Worm (Caenorhabditis elegans) whole organism, L3 larva: Measurements from ENCODE around the gene str-170.

ENCODE experiments used
- R02D3.7 ChIP-seq: fragments of 150-350 bp; optimal IDR thresholded peaks from 2 replicates; lab custom pipeline; 2014; ENCODE audit warnings: missing biosample characterization, missing genetic modification characterization
- ama-1 ChIP-seq: fragments of 150-350 bp; optimal IDR thresholded peaks from 2 replicates; lab custom pipeline; 2018
- ceh-16 ChIP-seq: sonication (generic microtip); optimal IDR thresholded peaks from 2 replicates; lab custom pipeline; 2017; ENCODE audit warnings: missing biosample characterization, missing genetic modification characterization
- ceh-28 ChIP-seq: fragments of 150-350 bp; optimal IDR thresholded peaks from 2 replicates; lab custom pipeline; 2014; ENCODE audit warnings: missing biosample characterization, missing genetic modification reagents, missing genetic modification characterization
- ceh-82 ChIP-seq: fragments of 150-350 bp; optimal IDR thresholded peaks from 2 replicates; lab custom pipeline; 2014; ENCODE audit warnings: missing biosample characterization, missing genetic modification characterization
- ceh-9 ChIP-seq: sonication (generic microtip); optimal IDR thresholded peaks from 2 replicates; lab custom pipeline; 2018; ENCODE audit warnings: missing biosample characterization, missing genetic modification characterization
- egl-27 ChIP-seq: sonication (generic microtip); optimal IDR thresholded peaks from 4 replicates; lab custom pipeline; 2017; ENCODE audit warnings: missing biosample characterization, missing genetic modification reagents, missing genetic modification characterization
- egl-5 ChIP-seq: fragments of 150-350 bp; optimal IDR thresholded peaks from 2 replicates; lab custom pipeline; 2017; ENCODE audit warnings: missing biosample characterization, missing genetic modification reagents, missing genetic modification characterization, inconsistent platforms
- elt-1 ChIP-seq: fragments of 150-350 bp; optimal IDR thresholded peaks from 2 replicates; lab custom pipeline; 2014; ENCODE audit warnings: missing biosample characterization, missing genetic modification characterization
- elt-2 ChIP-seq: sonication (generic microtip); optimal IDR thresholded peaks from 2 replicates; lab custom pipeline; 2016; ENCODE audit warnings: missing genetic modification reagents, mild to moderate bottlenecking, missing genetic modification characterization, missing compliant biosample characterization
- elt-3 ChIP-seq, 3 experiments: fragments of 150-350 bp in 1 of 3; sonication (generic microtip) in 2 of 3; optimal IDR thresholded peaks; 2 replicates in 2 of 3; 4 replicates in 1 of 3; lab custom pipeline; 2014 to 2017; ENCODE audit warnings: missing biosample characterization in 3 of 3, missing genetic modification characterization in 3 of 3
- fkh-2 ChIP-seq: fragments of 150-350 bp; optimal IDR thresholded peaks from 2 replicates; lab custom pipeline; 2014; ENCODE audit warnings: missing biosample characterization, missing genetic modification reagents, missing genetic modification characterization
- fos-1 ChIP-seq: fragments of 150-350 bp; optimal IDR thresholded peaks from 2 replicates; lab custom pipeline; 2014; ENCODE audit warnings: missing biosample characterization, missing genetic modification characterization
- hmg-11 ChIP-seq: sonication (generic microtip); optimal IDR thresholded peaks from 2 replicates; lab custom pipeline; 2016; ENCODE audit warnings: missing genetic modification characterization, missing compliant biosample characterization
- lin-15B ChIP-seq: fragments of 150-350 bp; optimal IDR thresholded peaks from 2 replicates; lab custom pipeline; 2014; ENCODE audit warnings: missing biosample characterization, missing genetic modification characterization
- lin-39 ChIP-seq: fragments of 150-350 bp; optimal IDR thresholded peaks from 2 replicates; lab custom pipeline; 2018; ENCODE audit warnings: missing biosample characterization, missing genetic modification reagents, missing genetic modification characterization
- lsy-12 ChIP-seq: sonication (generic microtip); optimal IDR thresholded peaks from 2 replicates; lab custom pipeline; 2016; ENCODE audit warnings: mild to moderate bottlenecking, missing genetic modification characterization, missing compliant biosample characterization
- mdl-1 ChIP-seq: fragments of 150-350 bp; optimal IDR thresholded peaks from 2 replicates; lab custom pipeline; 2014; ENCODE audit warnings: missing biosample characterization, missing genetic modification characterization
- mml-1 ChIP-seq: fragments of 150-350 bp; sonication (generic microtip); optimal IDR thresholded peaks from 3 replicates; lab custom pipeline; 2014; ENCODE audit warnings: missing biosample characterization, missing genetic modification characterization
- nfya-1 ChIP-seq: sonication (generic microtip); optimal IDR thresholded peaks from 2 replicates; lab custom pipeline; 2017; ENCODE audit warnings: missing genetic modification characterization, mild to moderate bottlenecking, missing compliant biosample characterization, antibody characterized with exemption, moderate library complexity; ENCODE audit not compliant: insufficient read depth
- nhr-12 ChIP-seq: fragments of 150-350 bp; optimal IDR thresholded peaks from 2 replicates; lab custom pipeline; 2014; ENCODE audit warnings: missing biosample characterization, missing genetic modification characterization
- nhr-23 ChIP-seq: fragments of 150-350 bp; optimal IDR thresholded peaks from 2 replicates; lab custom pipeline; 2014; ENCODE audit warnings: missing biosample characterization, missing genetic modification reagents, missing genetic modification characterization
- nhr-25 ChIP-seq: sonication (generic microtip); optimal IDR thresholded peaks from 2 replicates; lab custom pipeline; 2017; ENCODE audit warnings: missing biosample characterization, missing genetic modification characterization
- nhr-43 ChIP-seq: sonication (generic microtip); optimal IDR thresholded peaks from 2 replicates; lab custom pipeline; 2016; ENCODE audit warnings: mild to moderate bottlenecking, missing genetic modification characterization, missing compliant biosample characterization; ENCODE audit not compliant: poor library complexity, severe bottlenecking
- nhr-76 ChIP-seq: fragments of 150-350 bp; sonication (generic microtip); optimal IDR thresholded peaks from 5 replicates; lab custom pipeline; 2014; ENCODE audit warnings: missing biosample characterization, missing genetic modification characterization
- pqm-1 ChIP-seq: fragments of 150-350 bp; optimal IDR thresholded peaks from 2 replicates; lab custom pipeline; 2017; ENCODE audit warnings: missing biosample characterization, missing genetic modification characterization, inconsistent platforms
- sea-2 ChIP-seq: fragments of 150-350 bp; sonication (generic microtip); optimal IDR thresholded peaks from 4 replicates; lab custom pipeline; 2014; ENCODE audit warnings: missing biosample characterization, missing genetic modification reagents, missing genetic modification characterization
- snpc-4 ChIP-seq: fragments of 150-350 bp; optimal IDR thresholded peaks from 2 replicates; lab custom pipeline; 2014; ENCODE audit warnings: missing biosample characterization, missing genetic modification characterization
- unc-39 ChIP-seq: sonication (generic microtip); optimal IDR thresholded peaks from 4 replicates; lab custom pipeline; 2017; ENCODE audit warnings: missing biosample characterization, missing genetic modification characterization
- unc-62 ChIP-seq: fragments of 150-350 bp; sonication (generic microtip); optimal IDR thresholded peaks from 4 replicates; lab custom pipeline; 2014; ENCODE audit warnings: missing biosample characterization, missing genetic modification reagents, missing genetic modification characterization
- zag-1 ChIP-seq: fragments of 150-350 bp; optimal IDR thresholded peaks from 2 replicates; lab custom pipeline; 2014; ENCODE audit warnings: missing biosample characterization, missing genetic modification characterization
- ztf-11 ChIP-seq: fragments of 150-350 bp; optimal IDR thresholded peaks from 2 replicates; lab custom pipeline; 2014; ENCODE audit warnings: missing biosample characterization, missing genetic modification characterization
- ztf-4 ChIP-seq: fragments of 150-350 bp; optimal IDR thresholded peaks from 2 replicates; lab custom pipeline; 2014; ENCODE audit warnings: missing biosample characterization, missing genetic modification characterization

str-170 gene

DNA sequence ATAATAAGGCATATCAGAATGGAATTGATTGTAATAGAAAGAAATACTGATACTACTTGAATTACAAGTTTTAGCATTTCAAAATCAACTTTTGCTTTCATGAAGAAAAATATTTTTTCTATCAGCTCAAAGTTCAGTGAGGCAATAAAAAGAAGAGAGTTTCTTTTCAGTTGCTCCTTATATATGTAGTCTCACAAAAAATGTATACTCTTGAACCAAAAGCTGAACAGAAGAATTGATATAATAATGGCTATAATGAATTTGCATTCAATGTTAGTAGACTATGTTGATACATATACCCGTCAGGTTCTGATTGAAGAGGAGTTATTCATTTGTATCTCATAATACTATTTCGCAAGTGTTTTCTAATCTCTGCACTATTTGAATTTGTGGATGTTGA is 2.6 kb upstream of the str-170 start, which contains the start of gene str-174:
Gene str-174 (minus strand): TSS at position 101 of the 400 bp plus-strand sequence.
- no peak for TF ChIP-seq lin-39
- TF ChIP-seq nhr-43 (tag; lab: Kevin White, UChicago): no peak
- no peak for TF ChIP-seq mdl-1 (tag; lab: Kevin White, UChicago)

- TF ChIP-seq nfya-1 (tag; lab: Kevin White, UChicago) (peak; percentile 70), nhr-43 (tag; lab: Kevin White, UChicago) (peak; percentile 80), ceh-82 (tag; lab: Kevin White, UChicago) (no peak), lin-39 (peak; percentile 7), elt-1 (tag; lab: Kevin White, UChicago) (peak; percentile 60), pqm-1 (peak; percentile 9), nhr-23 (tag; lab: Kevin White, UChicago) (peak; percentile 64), egl-27 (tag; lab: Kevin White, UChicago) (no peak), fos-1 (no peak), snpc-4 (tag; lab: Kevin White, UChicago) (peak; percentile 98), sea-2 (GFP tag; lab: Kevin White, UChicago) (no peak), nhr-25 (peak; percentile 83), elt-3 (tag; optimal IDR thresholded peaks at IDR 0.05; lab: Kevin White, UChicago) (peak in 1 of 3 experiments; percentile 49), lsy-12 (tag; lab: Kevin White, UChicago) (no peak), ceh-28 (no peak), unc-62 (peak; percentile 68), lin-15B (peak; percentile 43), egl-5 (tag; lab: Kevin White, UChicago) (no peak), ceh-9 (tag; lab: Kevin White, UChicago) (no peak), R02D3.7 (tag; lab: Kevin White, UChicago) (peak; percentile 46), ama-1 (lab: Kevin White, UChicago) (peak; percentile 88)
Measured at ce11 chrIV:4880634-4881033, 3.4 kb downstream of the str-170 start.

- TF ChIP-seq pqm-1 (no peak), ztf-4 (tag; lab: Kevin White, UChicago) (no peak), elt-1 (tag; lab: Kevin White, UChicago) (no peak), ceh-9 (tag; lab: Kevin White, UChicago) (no peak), unc-62 (no peak), ceh-82 (tag; lab: Kevin White, UChicago) (no peak)
Measured at ce11 chrIV:4883984-4884383, 6.8 kb downstream of the str-170 start, which contains the start of gene str-166. Gene str-166 (plus strand): TSS chrIV:4884284.

ce11 chrIV:4885435-4885834 is 8.2 kb downstream of the str-170 start:
- TF ChIP-seq ceh-16 (no peak), egl-27 (tag; lab: Kevin White, UChicago) (no peak), nhr-12 (tag; lab: Kevin White, UChicago) (no peak), nhr-76 (tag; lab: Kevin White, UChicago) (no peak), elt-2 (tag; lab: Kevin White, UChicago) (no peak), mml-1 (tag; lab: Kevin White, UChicago) (no peak), ceh-9 (tag; lab: Kevin White, UChicago) (no peak), nhr-43 (tag; lab: Kevin White, UChicago) (no peak), snpc-4 (tag; lab: Kevin White, UChicago) (no peak), lin-39 (no peak), unc-62 (no peak), nhr-23 (tag; lab: Kevin White, UChicago) (no peak), ztf-11 (no peak)

ce11 chrIV:4887258-4887657 is 10.1 kb downstream of the str-170 start, which contains the start of gene T08B6.1:
Gene T08B6.1 (minus strand): TSS chrIV:4887358.
- TF ChIP-seq fos-1 (no peak), mdl-1 (tag; lab: Kevin White, UChicago) (no peak), sea-2 (GFP tag; lab: Kevin White, UChicago) (no peak), ama-1 (lab: Kevin White, UChicago) (no peak), nfya-1 (tag; lab: Kevin White, UChicago) (no peak), hmg-11 (tag; lab: Kevin White, UChicago) (no peak), unc-39 (no peak), snpc-4 (tag; lab: Kevin White, UChicago) (no peak), lsy-12 (tag; lab: Kevin White, UChicago) (no peak), fkh-2 (no peak), zag-1 (tag; lab: Kevin White, UChicago) (no peak), ceh-28 (no peak), mml-1 (tag; lab: Kevin White, UChicago) (no peak), R02D3.7 (tag; lab: Kevin White, UChicago) (no peak)
